Worm (Caenorhabditis elegans) whole organism, late embryonic: ENCODE results near the gene T13F3.6.
A peak's percentile ranks its signal among the peaks of the same experiment; 100 is the strongest.

Experiments
- C08G9.2 ChIP-seq: sonication (generic microtip); optimal IDR thresholded peaks from 2 replicates; lab custom pipeline; 2016; ENCODE audit warnings: mild to moderate bottlenecking, missing genetic modification characterization, moderate library complexity, missing compliant biosample characterization
- Y22D7AL.16 ChIP-seq: sonication (generic microtip); optimal IDR thresholded peaks from 2 replicates; lab custom pipeline; 2016; ENCODE audit warnings: missing genetic modification characterization, missing compliant biosample characterization
- ahr-1 ChIP-seq: sonication (generic microtip); optimal IDR thresholded peaks from 2 replicates; lab custom pipeline; 2016; ENCODE audit warnings: missing genetic modification characterization, missing compliant biosample characterization
- ama-1 ChIP-seq: fragments of 150-350 bp; optimal IDR thresholded peaks from 2 replicates; lab custom pipeline; 2014
- ceh-14 ChIP-seq: sonication (generic microtip); optimal IDR thresholded peaks from 2 replicates; lab custom pipeline; 2016; ENCODE audit warnings: missing genotype, missing genetic modification characterization, missing compliant biosample characterization
- ceh-19 ChIP-seq: fragments of 200-800 bp; sonication (Bioruptor generic); optimal IDR thresholded peaks from 2 replicates; lab custom pipeline; 2018; ENCODE audit warnings: mild to moderate bottlenecking, missing genetic modification characterization, missing compliant biosample characterization
- ceh-2 ChIP-seq: sonication (generic microtip); optimal IDR thresholded peaks from 2 replicates; lab custom pipeline; 2016; ENCODE audit warnings: missing genotype, missing genetic modification characterization, missing compliant biosample characterization
- ceh-30 ChIP-seq: fragments of 150-350 bp; optimal IDR thresholded peaks from 2 replicates; lab custom pipeline; 2014; ENCODE audit warnings: missing biosample characterization, missing genetic modification characterization
- ceh-34 ChIP-seq: sonication (generic microtip); optimal IDR thresholded peaks from 2 replicates; lab custom pipeline; 2016; ENCODE audit warnings: mild to moderate bottlenecking, missing genetic modification characterization, missing compliant biosample characterization
- eyg-1 ChIP-seq: sonication (generic microtip); optimal IDR thresholded peaks from 2 replicates; lab custom pipeline; 2016; ENCODE audit warnings: missing genotype, missing genetic modification characterization, missing compliant biosample characterization
- fkh-6 ChIP-seq: sonication (generic microtip); optimal IDR thresholded peaks from 2 replicates; lab custom pipeline; 2016; ENCODE audit warnings: missing genetic modification characterization, missing compliant biosample characterization
- gmeb-2 ChIP-seq: sonication (generic microtip); optimal IDR thresholded peaks from 2 replicates; lab custom pipeline; 2016; ENCODE audit warnings: missing genetic modification characterization, inconsistent platforms, missing compliant biosample characterization
- hlh-30 ChIP-seq: sonication (generic microtip); optimal IDR thresholded peaks from 2 replicates; lab custom pipeline; 2017; ENCODE audit warnings: antibody characterized with exemption, missing genetic modification characterization, missing compliant biosample characterization; ENCODE audit not compliant: insufficient read depth
- hlh-6 ChIP-seq: sonication (generic microtip); optimal IDR thresholded peaks from 2 replicates; lab custom pipeline; 2016; ENCODE audit warnings: missing genotype, missing genetic modification characterization, missing compliant biosample characterization
- lim-6 ChIP-seq: sonication (generic microtip); optimal IDR thresholded peaks from 2 replicates; lab custom pipeline; 2016; ENCODE audit warnings: missing genetic modification characterization, missing compliant biosample characterization
- mec-3 ChIP-seq: sonication (generic microtip); optimal IDR thresholded peaks from 2 replicates; lab custom pipeline; 2016; ENCODE audit warnings: borderline replicate concordance, missing genetic modification characterization, missing compliant biosample characterization
- nfya-1 ChIP-seq: sonication (generic microtip); optimal IDR thresholded peaks from 2 replicates; lab custom pipeline; 2017; ENCODE audit warnings: missing genetic modification characterization, mild to moderate bottlenecking, missing compliant biosample characterization, antibody characterized with exemption, moderate library complexity
- pag-3 ChIP-seq: sonication (generic microtip); optimal IDR thresholded peaks from 2 replicates; lab custom pipeline; 2016; ENCODE audit warnings: missing compliant biosample characterization, missing genetic modification characterization, borderline replicate concordance
- pha-2 ChIP-seq: sonication (generic microtip); optimal IDR thresholded peaks from 2 replicates; lab custom pipeline; 2017; ENCODE audit warnings: mild to moderate bottlenecking, missing genetic modification characterization, missing compliant biosample characterization
- pha-4 ChIP-seq: fragments of 150-350 bp; optimal IDR thresholded peaks from 2 replicates; lab custom pipeline; 2018; ENCODE audit warnings: missing biosample characterization, missing genetic modification reagents, missing genetic modification characterization
- pros-1 ChIP-seq: fragments of 150-350 bp; optimal IDR thresholded peaks from 2 replicates; lab custom pipeline; 2014; ENCODE audit warnings: missing biosample characterization, missing genetic modification reagents, missing genetic modification characterization
- rnt-1 ChIP-seq: sonication (generic microtip); optimal IDR thresholded peaks from 2 replicates; lab custom pipeline; 2016; ENCODE audit warnings: missing genetic modification characterization, missing compliant biosample characterization
- sdc-2 ChIP-seq: sonication (generic microtip); optimal IDR thresholded peaks from 2 replicates; lab custom pipeline; 2016; ENCODE audit warnings: missing genotype, missing genetic modification characterization, missing compliant biosample characterization
- sox-2 ChIP-seq: fragments of 200-800 bp; sonication (Bioruptor generic); IDR thresholded peaks from 2 replicates; pipeline ENCODE4 v1.3.6; 2022; ENCODE audit warnings: missing genetic modification reagents, missing genetic modification characterization, missing compliant biosample characterization
- sox-4 ChIP-seq: sonication (generic microtip); optimal IDR thresholded peaks from 2 replicates; lab custom pipeline; 2017; ENCODE audit warnings: mild to moderate bottlenecking, missing genetic modification characterization, inconsistent platforms, missing compliant biosample characterization
- tbx-7 ChIP-seq: sonication (generic microtip); optimal IDR thresholded peaks from 2 replicates; lab custom pipeline; 2016; ENCODE audit warnings: missing genotype, missing genetic modification characterization, missing compliant biosample characterization
- ttx-3 ChIP-seq: sonication (generic microtip); optimal IDR thresholded peaks from 2 replicates; lab custom pipeline; 2016; ENCODE audit warnings: missing genetic modification reagents, missing genetic modification characterization, missing compliant biosample characterization
- unc-55 ChIP-seq: sonication (generic microtip); optimal IDR thresholded peaks from 2 replicates; lab custom pipeline; 2017; ENCODE audit warnings: missing biosample characterization, missing genetic modification reagents, missing genetic modification characterization
- unc-86 ChIP-seq: sonication (generic microtip); optimal IDR thresholded peaks from 2 replicates; lab custom pipeline; 2016; ENCODE audit warnings: missing genetic modification characterization, missing compliant biosample characterization
- ztf-16 ChIP-seq: sonication (generic microtip); optimal IDR thresholded peaks from 2 replicates; lab custom pipeline; 2017; ENCODE audit warnings: missing genetic modification characterization, missing compliant biosample characterization

T13F3.6 gene

ce11 chrV:16266514-16266913 is 4.5 kb downstream of the T13F3.6 start, which contains the start of gene T13F3.4:
Gene T13F3.4 (minus strand): TSS chrV:16266614.
- no peak for TF ChIP-seq pros-1 (tag; lab: Kevin White, UChicago)

- TF ChIP-seq rnt-1: no peak
- no peak for TF ChIP-seq eyg-1 (tag; lab: Kevin White, UChicago)
- TF ChIP-seq ceh-19: no peak
- no peak for TF ChIP-seq hlh-30 (tag; lab: Kevin White, UChicago)
- no peak for TF ChIP-seq C08G9.2 (tag; lab: Kevin White, UChicago)
- TF ChIP-seq lim-6 (tag; lab: Kevin White, UChicago): no peak
- no peak for TF ChIP-seq mec-3 (tag; lab: Kevin White, UChicago)
- TF ChIP-seq unc-86 (tag; lab: Kevin White, UChicago): no peak
- no peak for TF ChIP-seq Y22D7AL.16 (tag; lab: Kevin White, UChicago)
- TF ChIP-seq ztf-16: no peak
- TF ChIP-seq ceh-14 (tag; lab: Kevin White, UChicago): no peak
- no peak for TF ChIP-seq nfya-1 (tag; lab: Kevin White, UChicago)
- TF ChIP-seq, all 69 proteins: peak for 0
These were observed 11.3 kb downstream of the T13F3.6 start, which contains the start of gene nhr-127 for ce11 chrV:16259684-16260083. Gene nhr-127 (plus strand): TSS chrV:16259984.

DNA sequence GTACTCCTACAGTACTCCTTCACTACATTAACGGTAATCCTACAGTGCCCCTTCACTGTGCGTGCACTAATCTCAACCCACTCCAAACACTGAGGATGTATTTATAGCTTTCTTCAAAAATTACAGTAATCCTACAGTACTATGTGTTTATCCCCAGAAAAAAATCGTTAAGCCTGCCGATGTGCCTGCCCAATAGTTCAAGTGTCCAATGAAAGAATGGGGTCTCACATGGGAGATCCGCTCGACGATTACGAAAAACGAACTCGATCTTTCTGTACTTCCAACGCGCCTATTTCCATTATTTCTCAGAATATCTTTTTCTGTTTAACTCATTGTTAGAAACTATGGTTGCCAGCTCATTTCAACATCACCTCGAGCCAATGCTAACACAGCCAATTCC is 12.9 kb downstream of the T13F3.6 start, which contains the start of gene nhr-218:
Gene nhr-218, plus strand, starts transcription at position 301 of the 400 bp plus-strand sequence.
- TF ChIP-seq ceh-30 (tag; lab: Kevin White, UChicago): no peak

DNA sequence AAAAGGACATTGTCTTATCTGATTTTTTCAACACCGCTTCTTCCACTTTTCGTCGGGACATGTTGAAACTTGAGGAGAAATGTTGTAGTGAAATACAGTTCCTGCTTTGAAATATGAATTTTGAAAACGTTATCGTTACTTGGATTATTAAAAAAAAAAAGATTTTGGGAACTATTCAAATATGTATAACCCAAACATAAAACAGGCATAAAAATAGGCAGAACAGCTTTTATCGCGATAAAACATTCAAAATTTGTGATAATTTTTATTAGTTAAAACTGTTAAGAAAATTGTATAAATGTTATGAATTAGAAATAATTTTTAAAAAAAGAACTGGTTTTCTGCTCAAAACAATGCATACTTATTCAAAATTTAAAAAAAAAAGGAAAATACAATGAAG is 14.6 kb downstream of the T13F3.6 start, which contains the start of gene bgnt-1.3:
Gene bgnt-1.3, minus strand, starts transcription at position 101 of the 400 bp plus-strand sequence.
- TF ChIP-seq ceh-34 (tag; lab: Kevin White, UChicago): no peak
- no peak for TF ChIP-seq sox-2 (GFP tag; lab: Robert Waterston, UW)
- TF ChIP-seq pha-2 (tag; lab: Kevin White, UChicago): no peak

- TF ChIP-seq sox-4 (tag; lab: Kevin White, UChicago) (no peak), ceh-30 (tag; lab: Kevin White, UChicago) (no peak), Y22D7AL.16 (tag; lab: Kevin White, UChicago) (no peak), ceh-2 (no peak), hlh-6 (tag; lab: Kevin White, UChicago) (no peak), ahr-1 (no peak), ttx-3 (tag; lab: Kevin White, UChicago) (no peak), unc-86 (tag; lab: Kevin White, UChicago) (no peak), pag-3 (tag; lab: Kevin White, UChicago) (no peak), fkh-6 (no peak), sdc-2 (tag; lab: Kevin White, UChicago) (no peak), unc-55 (GFP tag; lab: Kevin White, UChicago) (no peak), gmeb-2 (tag; lab: Kevin White, UChicago) (no peak), pha-4 (tag; lab: Kevin White, UChicago) (no peak)
These were observed 17.3 kb downstream of the T13F3.6 start, which contains the start of gene gcy-20 for ce11 chrV:16253687-16254086. Gene gcy-20 (minus strand): TSS chrV:16253787.

DNA sequence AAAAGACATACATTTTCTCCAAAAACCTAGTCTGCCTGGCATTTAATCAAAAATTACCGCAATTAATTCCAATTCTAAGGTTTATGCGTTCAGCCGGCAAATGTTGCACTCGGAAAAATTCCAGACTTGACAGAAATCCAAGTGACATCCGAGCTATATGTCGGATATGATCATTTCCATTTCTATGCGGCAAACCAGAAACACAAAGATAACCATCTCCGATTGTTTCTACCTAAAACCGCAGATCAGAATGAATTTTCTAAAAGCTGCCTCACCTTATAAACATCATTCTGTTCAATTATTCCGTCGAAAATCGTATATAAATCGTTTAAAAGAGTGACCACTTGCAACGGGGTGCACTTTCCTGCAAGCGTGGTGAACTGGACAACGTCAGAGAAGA is 21.9 kb downstream of the T13F3.6 start:
- TF ChIP-seq unc-86 (tag; lab: Kevin White, UChicago) (no peak), rnt-1 (peak; percentile 76), tbx-7 (tag; lab: Kevin White, UChicago) (no peak)

ce11 chrV:16246579-16246978 is 24.4 kb downstream of the T13F3.6 start, which contains the start of gene srh-95:
Gene srh-95 (plus strand): TSS chrV:16246879.
- TF ChIP-seq ama-1 (lab: Kevin White, UChicago) (no peak), pag-3 (tag; lab: Kevin White, UChicago) (no peak), unc-55 (GFP tag; lab: Kevin White, UChicago) (no peak), pha-4 (tag; lab: Kevin White, UChicago) (no peak)
